Fruit fly (Drosophila melanogaster): ENCODE results near the gene Pus7.

Gene Pus7

DNA sequence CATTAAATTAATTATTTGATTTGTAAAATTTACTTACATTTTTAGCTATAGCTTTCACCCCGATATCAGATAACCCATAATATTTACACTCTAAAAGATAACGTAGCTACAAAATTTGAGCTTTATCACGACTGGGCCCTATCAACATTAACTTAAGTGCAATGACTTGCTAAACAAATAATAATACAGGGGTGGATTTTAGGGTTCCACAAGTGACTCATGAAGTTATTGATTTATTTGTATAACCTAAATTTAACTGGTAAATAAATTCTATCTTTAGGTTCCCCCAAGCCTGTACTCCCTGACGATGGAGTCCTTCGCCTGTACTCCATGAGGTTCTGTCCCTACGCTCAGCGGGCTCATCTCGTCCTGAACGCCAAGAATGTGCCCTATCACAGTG is 9.4 kb downstream of the Pus7 start (continued):
- TF ChIP-seq CG17186 (GFP tag; optimal IDR thresholded peaks at IDR 0.05): no peak
- no peak for TF ChIP-seq CG15269 (tag; optimal IDR thresholded peaks at IDR 0.05)
- no peak for TF ChIP-seq Xrp1 (GFP tag; IDR thresholded peaks at IDR 0.05)
- TF ChIP-seq CG14014 (GFP tag; IDR thresholded peaks at IDR 0.05): 0 out of 2 replicates have a peak, but pooled peaks have one; percentile 24
- no peak for TF ChIP-seq chm (GFP tag; IDR thresholded peaks at IDR 0.05)
- TF ChIP-seq Abd-B (GFP tag; optimal IDR thresholded peaks at IDR 0.05): no peak
- TF ChIP-seq CG15073 (GFP tag; optimal IDR thresholded peaks at IDR 0.05): no peak
- peak; percentile 28 for TF ChIP-seq HmgZ (tag; optimal IDR thresholded peaks at IDR 0.05)
- no peak for TF ChIP-seq CG4730 (GFP tag; IDR thresholded peaks at IDR 0.05)
- no peak for TF ChIP-seq Mes4 (GFP tag; optimal IDR thresholded peaks at IDR 0.05)
- no peak for TF ChIP-seq Antp (GFP tag; optimal IDR thresholded peaks at IDR 0.05)
- no peak for TF ChIP-seq grau (tag; optimal IDR thresholded peaks at IDR 0.05)
- no peak for TF ChIP-seq amos (GFP tag; IDR thresholded peaks at IDR 0.05; ENCODE audit: partially characterized antibody)
- TF ChIP-seq CG12155 (GFP tag; optimal IDR thresholded peaks at IDR 0.05): no peak

DNA sequence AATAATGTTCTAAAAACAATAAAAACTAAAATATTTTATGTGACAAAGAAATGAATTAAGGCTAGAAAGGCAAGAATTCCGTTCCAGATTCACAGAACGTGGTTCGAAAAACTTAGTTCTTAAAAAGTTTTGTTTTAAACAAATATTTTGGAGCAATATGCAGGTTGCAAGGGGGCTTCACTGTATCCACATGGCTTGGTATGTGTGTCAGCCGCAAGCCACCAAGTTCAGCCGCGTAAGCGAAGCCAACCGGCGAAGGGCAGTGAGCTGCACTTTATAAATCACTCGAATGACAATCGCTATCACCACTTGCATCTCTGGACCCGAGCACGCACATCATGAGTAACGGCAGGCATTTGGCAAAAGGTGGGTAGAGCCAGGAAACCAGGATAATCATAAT is 10.4 kb downstream of the Pus7 start, which contains the start of gene se:
Gene se (plus strand): TSS at position 301 of the 400 bp plus-strand sequence.
- TF ChIP-seq phol (tag; optimal IDR thresholded peaks at IDR 0.05) (no peak), CG12391 (tag; optimal IDR thresholded peaks at IDR 0.05) (no peak), CG3847 (GFP tag; IDR thresholded peaks at IDR 0.05) (no peak), ATbp (GFP tag; optimal IDR thresholded peaks at IDR 0.05) (no peak), CG18476 (GFP tag; optimal IDR thresholded peaks at IDR 0.05) (no peak), Oaz (GFP tag; IDR thresholded peaks at IDR 0.05) (no peak), Bdp1 (GFP tag; optimal IDR thresholded peaks at IDR 0.05) (no peak), CG6813 (GFP tag; optimal IDR thresholded peaks at IDR 0.05) (no peak), gt (GFP tag; IDR thresholded peaks at IDR 0.05) (no peak), CG31365 (tag; optimal IDR thresholded peaks at IDR 0.05) (no peak), sna (GFP tag; IDR thresholded peaks at IDR 0.05; ENCODE audit: partially characterized antibody) (no peak), CG9727 (GFP tag; optimal IDR thresholded peaks at IDR 0.05) (no peak), Dad (GFP tag; optimal IDR thresholded peaks at IDR 0.05) (no peak), repo (GFP tag; optimal IDR thresholded peaks at IDR 0.05) (no peak), CG2889 (GFP tag; IDR thresholded peaks at IDR 0.05) (no peak), NC2α (GFP tag; optimal IDR thresholded peaks at IDR 0.05) (no peak), CG32532 (GFP tag; IDR thresholded peaks at IDR 0.05) (no peak), Sox100B (GFP tag; optimal IDR thresholded peaks at IDR 0.05) (no peak), schlank (tag; optimal IDR thresholded peaks at IDR 0.05) (no peak), Eip74EF (GFP tag; optimal IDR thresholded peaks at IDR 0.05) (no peak)

DNA sequence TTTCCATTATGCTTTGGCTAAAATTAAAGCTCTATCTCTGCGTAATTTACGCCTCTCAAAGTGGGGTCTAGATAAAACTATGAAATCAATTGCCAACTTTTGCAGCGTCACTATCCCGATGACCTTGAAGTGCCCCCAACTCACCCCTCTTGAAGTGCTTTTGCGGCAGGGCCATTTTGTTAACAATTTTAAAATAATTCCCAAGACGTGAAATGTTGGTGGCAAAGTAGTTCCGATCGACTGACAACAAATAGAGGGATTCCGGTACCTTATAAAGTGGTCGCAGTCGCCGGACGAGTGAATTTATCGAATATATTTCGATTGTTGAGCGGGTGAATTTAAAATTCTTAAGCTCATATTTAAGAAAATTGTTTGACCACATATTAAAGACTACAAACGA is 13.5 kb downstream of the Pus7 start, which contains the start of gene GstO2:
Gene GstO2 (minus strand): TSS at position 245 of the 400 bp plus-strand sequence.
- TF ChIP-seq gt (GFP tag; IDR thresholded peaks at IDR 0.05): no peak
- TF ChIP-seq wek (GFP tag; optimal IDR thresholded peaks at IDR 0.05): peak; percentile 98
- TF ChIP-seq HLH4C (GFP tag; IDR thresholded peaks at IDR 0.05; ENCODE audit: partially characterized antibody): peak; percentile 55; the same call in 1 of the 3 replicates
- peak; percentile 65 for TF ChIP-seq Med (GFP tag)
- peak; percentile 18; the same call in 1 of the 3 replicates for TF ChIP-seq row (GFP tag; IDR thresholded peaks at IDR 0.05)
- TF ChIP-seq CG13287 (GFP tag; IDR thresholded peaks at IDR 0.05; ENCODE audit: partially characterized antibody): peak; percentile 68
- TF ChIP-seq BEAF-32 (GFP tag; optimal IDR thresholded peaks at IDR 0.05): peak; percentile 44
- peak; percentile 94 for TF ChIP-seq CG10431 (GFP tag; optimal IDR thresholded peaks at IDR 0.05)
- TF ChIP-seq phol (tag; optimal IDR thresholded peaks at IDR 0.05): peak; percentile 14
- no peak for TF ChIP-seq br (optimal IDR thresholded peaks at IDR 0.05)
- no peak for TF ChIP-seq tap (tag; optimal IDR thresholded peaks at IDR 0.05)
- TF ChIP-seq sug (tag; optimal IDR thresholded peaks at IDR 0.05): peak; percentile 62
- TF ChIP-seq exex (tag; optimal IDR thresholded peaks at IDR 0.05): peak; percentile 33
- peak; percentile 2 for TF ChIP-seq CTCF (GFP tag; optimal IDR thresholded peaks at IDR 0.05)
- TF ChIP-seq CG15514 (GFP tag; optimal IDR thresholded peaks at IDR 0.05): peak; percentile 98
- peak; percentile 46 for TF ChIP-seq pzg (GFP tag; optimal IDR thresholded peaks at IDR 0.05)
- TF ChIP-seq CG16863 (GFP tag; optimal IDR thresholded peaks at IDR 0.05): no peak
- TF ChIP-seq hbn (GFP tag; IDR thresholded peaks at IDR 0.05; ENCODE audit: partially characterized antibody): peak; percentile 46; the same call in 1 of the 2 replicates
- peak; percentile 33 for TF ChIP-seq trem (tag; optimal IDR thresholded peaks at IDR 0.05)

All from whole organism, embryonic.